Fruit fly (Drosophila melanogaster) whole organism, embryonic: ENCODE results near the gene betaGlu.

Experiments
- ATbp ChIP-seq: fragments of 200-800 bp; sonication (Bioruptor generic); optimal IDR thresholded peaks from 2 replicates; lab custom pipeline; 2017; ENCODE audit warnings: missing biosample characterization, mild to moderate bottlenecking, missing genetic modification characterization, missing genetic modification reagents
- CG10431 ChIP-seq: fragments of 200-800 bp; sonication (Bioruptor generic); optimal IDR thresholded peaks from 3 replicates; lab custom pipeline; 2018; ENCODE audit warnings: missing biosample characterization, mild to moderate bottlenecking, missing genetic modification characterization
- CG11504 ChIP-seq: fragments of 200-800 bp; sonication (Bioruptor generic); optimal IDR thresholded peaks from 3 replicates; lab custom pipeline; 2019; ENCODE audit warnings: missing biosample characterization, mild to moderate bottlenecking, missing genetic modification characterization, moderate library complexity
- CG11723 ChIP-seq: fragments of 200-800 bp; sonication (Bioruptor generic); optimal IDR thresholded peaks from 2 replicates; lab custom pipeline; 2017; ENCODE audit warnings: missing biosample characterization, mild to moderate bottlenecking, missing genetic modification characterization
- CG1233 ChIP-seq: fragments of 200-800 bp; sonication (Bioruptor generic); optimal IDR thresholded peaks from 4 replicates; lab custom pipeline; 2018; ENCODE audit warnings: missing biosample characterization, mild to moderate bottlenecking, missing genetic modification characterization
- CG14860 ChIP-seq: fragments of 200-800 bp; sonication (Bioruptor generic); IDR thresholded peaks from 3 replicates; pipeline ENCODE4 v1.3.6; 2022; ENCODE audit warnings: missing biosample characterization, missing genetic modification characterization; ENCODE audit not compliant: partially characterized antibody
- CG1602 ChIP-seq: fragments of 200-800 bp; sonication (Bioruptor generic); optimal IDR thresholded peaks from 3 replicates; lab custom pipeline; 2016; ENCODE audit warnings: missing biosample characterization, missing genetic modification characterization
- CG16779 ChIP-seq: fragments of 200-800 bp; sonication (Bioruptor generic); IDR thresholded peaks from 2 replicates; pipeline ENCODE4 v1.3.6; 2022; ENCODE audit warnings: missing biosample characterization, missing genetic modification characterization
- CG16863 ChIP-seq: fragments of 200-800 bp; sonication (Bioruptor generic); optimal IDR thresholded peaks from 3 replicates; lab custom pipeline; 2016; ENCODE audit warnings: missing biosample characterization, missing genetic modification characterization
- CG17328 ChIP-seq: fragments of 200-800 bp; sonication (Bioruptor generic); IDR thresholded peaks from 2 replicates; pipeline ENCODE4 v1.3.6; 2022; ENCODE audit warnings: missing biosample characterization, missing genetic modification characterization
- CG18262 ChIP-seq: fragments of 200-800 bp; optimal IDR thresholded peaks from 3 replicates; lab custom pipeline; 2019; ENCODE audit warnings: missing biosample characterization, mild to moderate bottlenecking, missing genetic modification characterization, moderate library complexity
- CG18476 ChIP-seq: fragments of 200-800 bp; sonication (Bioruptor generic); optimal IDR thresholded peaks from 2 replicates; lab custom pipeline; 2016; ENCODE audit warnings: missing biosample characterization, mild to moderate bottlenecking, missing genetic modification characterization
- CG2129 ChIP-seq: fragments of 200-800 bp; sonication (Bioruptor generic); IDR thresholded peaks from 2 replicates; pipeline ENCODE4 v1.3.6; 2022; ENCODE audit warnings: missing biosample characterization, missing genetic modification characterization; ENCODE audit not compliant: partially characterized antibody
- CG2199 ChIP-seq: fragments of 200-800 bp; sonication (Bioruptor generic); IDR thresholded peaks from 3 replicates; pipeline ENCODE4 v1.3.6; 2022; ENCODE audit warnings: missing biosample characterization, missing genetic modification characterization
- CG2889 ChIP-seq: fragments of 200-800 bp; sonication (Bioruptor generic); IDR thresholded peaks from 3 replicates; pipeline ENCODE4 v1.3.6; 2022; ENCODE audit warnings: missing biosample characterization, missing genetic modification characterization
- CG30403 ChIP-seq: fragments of 200-800 bp; sonication (Bioruptor generic); optimal IDR thresholded peaks from 3 replicates; lab custom pipeline; 2016; ENCODE audit warnings: missing biosample characterization, missing genetic modification characterization
- CG30431 ChIP-seq: fragments of 200-800 bp; sonication (Bioruptor generic); optimal IDR thresholded peaks from 2 replicates; lab custom pipeline; 2017; ENCODE audit warnings: missing biosample characterization, missing genetic modification characterization
- CG34376 ChIP-seq: fragments of 200-800 bp; sonication (Bioruptor generic); optimal IDR thresholded peaks from 2 replicates; lab custom pipeline; 2018; ENCODE audit warnings: missing biosample characterization, mild to moderate bottlenecking, missing genetic modification characterization
- CG3847 ChIP-seq: fragments of 200-800 bp; sonication (Bioruptor generic); IDR thresholded peaks from 2 replicates; pipeline ENCODE4 v1.3.6; 2022; ENCODE audit warnings: missing biosample characterization, missing genetic modification characterization
- CG6765 ChIP-seq: fragments of 200-800 bp; sonication (Bioruptor generic); optimal IDR thresholded peaks from 3 replicates; lab custom pipeline; 2017; ENCODE audit warnings: missing biosample characterization, mild to moderate bottlenecking, missing genetic modification characterization
- CG8089 ChIP-seq: fragments of 200-800 bp; sonication (Bioruptor generic); optimal IDR thresholded peaks from 3 replicates; lab custom pipeline; 2016; ENCODE audit warnings: missing biosample characterization, missing genetic modification characterization
- CHES-1-like ChIP-seq: fragments of 200-800 bp; sonication (Bioruptor generic); optimal IDR thresholded peaks from 2 replicates; lab custom pipeline; 2016; ENCODE audit warnings: missing biosample characterization, missing genetic modification characterization
- E2f2 ChIP-seq: fragments of 200-800 bp; sonication (Bioruptor generic); IDR thresholded peaks from 2 replicates; pipeline ENCODE4 v1.3.6; 2022; ENCODE audit warnings: missing biosample characterization, missing genetic modification characterization
- Elba2 ChIP-seq: fragments of 200-800 bp; sonication (Bioruptor generic); optimal IDR thresholded peaks from 3 replicates; lab custom pipeline; 2016; ENCODE audit warnings: missing biosample characterization, missing genetic modification characterization
- HmgZ ChIP-seq: fragments of 200-800 bp; sonication (Bioruptor generic); optimal IDR thresholded peaks from 2 replicates; lab custom pipeline; 2018; ENCODE audit warnings: missing biosample characterization, mild to moderate bottlenecking, missing genetic modification characterization
- Jarid2 ChIP-seq: fragments of 200-800 bp; sonication (Bioruptor generic); optimal IDR thresholded peaks from 3 replicates; lab custom pipeline; 2017; ENCODE audit warnings: mild to moderate bottlenecking, missing biosample characterization, missing genetic modification reagents, missing genetic modification characterization
- MTF-1 ChIP-seq: fragments of 200-800 bp; sonication (Bioruptor generic); optimal IDR thresholded peaks from 2 replicates; lab custom pipeline; 2018; ENCODE audit warnings: missing biosample characterization, mild to moderate bottlenecking, missing genetic modification characterization, borderline replicate concordance
- NC2β ChIP-seq: fragments of 200-800 bp; sonication (Bioruptor generic); optimal IDR thresholded peaks from 2 replicates; lab custom pipeline; 2016; ENCODE audit warnings: missing biosample characterization, missing genetic modification characterization
- PHDP ChIP-seq: fragments of 200-800 bp; sonication (Bioruptor generic); optimal IDR thresholded peaks from 3 replicates; lab custom pipeline; 2018; ENCODE audit warnings: missing biosample characterization, mild to moderate bottlenecking, missing genetic modification characterization, moderate library complexity
- Poxn ChIP-seq: fragments of 200-800 bp; sonication (Bioruptor generic); IDR thresholded peaks from 2 replicates; pipeline ENCODE4 v1.3.6; 2022; ENCODE audit warnings: missing biosample characterization, missing genetic modification characterization
- Taf1 ChIP-seq: fragments of 200-800 bp; sonication (Bioruptor generic); IDR thresholded peaks from 2 replicates; pipeline ENCODE4 v1.3.6; 2022; ENCODE audit warnings: missing biosample characterization, missing genetic modification characterization
- cato ChIP-seq: fragments of 200-800 bp; sonication (Bioruptor generic); optimal IDR thresholded peaks from 2 replicates; lab custom pipeline; 2016; ENCODE audit warnings: missing biosample characterization, missing genetic modification characterization, borderline replicate concordance
- chinmo ChIP-seq: fragments of 200-800 bp; sonication (Bioruptor generic); IDR thresholded peaks from 4 replicates; pipeline ENCODE4 v1.3.6; 2022; ENCODE audit warnings: missing biosample characterization, missing genetic modification characterization; ENCODE audit not compliant: partially characterized antibody
- chn ChIP-seq: fragments of 200-800 bp; sonication (Bioruptor generic); optimal IDR thresholded peaks from 2 replicates; lab custom pipeline; 2016; ENCODE audit warnings: missing biosample characterization, missing genetic modification characterization
- ci ChIP-seq: fragments of 200-800 bp; sonication (Bioruptor generic); IDR thresholded peaks from 3 replicates; pipeline ENCODE4 v1.3.6; 2022; ENCODE audit warnings: missing biosample characterization, missing genetic modification characterization
- croc ChIP-seq: fragments of 200-800 bp; sonication (Bioruptor generic); conservative IDR thresholded peaks from 3 replicates; pipeline ENCODE4 v1.3.6; 2022; ENCODE audit warnings: missing biosample characterization, missing genetic modification characterization
- dimm ChIP-seq: fragments of 200-800 bp; sonication (Bioruptor generic); IDR thresholded peaks from 2 replicates; pipeline ENCODE4 v1.3.6; 2022; ENCODE audit warnings: missing biosample characterization, missing genetic modification characterization
- dm ChIP-seq: fragments of 200-800 bp; sonication (Bioruptor generic); optimal IDR thresholded peaks from 3 replicates; lab custom pipeline; 2016; ENCODE audit warnings: missing biosample characterization, missing genetic modification characterization
- dmrt99B ChIP-seq: fragments of 200-800 bp; sonication (Bioruptor generic); optimal IDR thresholded peaks from 2 replicates; lab custom pipeline; 2018; ENCODE audit warnings: missing biosample characterization, mild to moderate bottlenecking, missing genetic modification characterization, moderate library complexity
- fd64A ChIP-seq: fragments of 200-800 bp; sonication (Bioruptor generic); optimal IDR thresholded peaks from 3 replicates; lab custom pipeline; 2018; ENCODE audit warnings: missing biosample characterization, mild to moderate bottlenecking, missing genetic modification characterization
- ftz-f1 ChIP-seq: fragments of 200-800 bp; sonication (Bioruptor generic); optimal IDR thresholded peaks from 2 replicates; lab custom pipeline; 2016; ENCODE audit warnings: missing biosample characterization, missing genetic modification characterization
- maf-S ChIP-seq: fragments of 200-800 bp; sonication (Bioruptor generic); optimal IDR thresholded peaks from 2 replicates; lab custom pipeline; 2016; ENCODE audit warnings: missing biosample characterization, missing genetic modification characterization
- nerfin-2 ChIP-seq: fragments of 200-800 bp; sonication (Bioruptor generic); IDR thresholded peaks from 2 replicates; pipeline ENCODE4 v1.3.6; 2022; ENCODE audit warnings: missing biosample characterization, missing genetic modification characterization; ENCODE audit not compliant: partially characterized antibody
- odd ChIP-seq: fragments of 200-800 bp; sonication (Bioruptor generic); optimal IDR thresholded peaks from 2 replicates; lab custom pipeline; 2017; ENCODE audit warnings: missing biosample characterization, mild to moderate bottlenecking, missing genetic modification characterization
- prd ChIP-seq, 3 experiments: fragments of >200 bp in 2 of 3; fragments of 200-800 bp in 1 of 3; sonication (Bioruptor generic) in 1 of 3; optimal IDR thresholded peaks in 2 of 3; IDR thresholded peaks in 1 of 3; 2 replicates in 2 of 3; 3 replicates in 1 of 3; pipeline versions ENCODE4 v1.3.6 to Lab custom; 2017 to 2022; ENCODE audit warnings: missing biosample characterization in 1 of 3, missing genetic modification characterization in 1 of 3
- sens-2 ChIP-seq: fragments of 200-800 bp; sonication (Bioruptor generic); IDR thresholded peaks from 2 replicates; pipeline ENCODE4 v1.3.6; 2022; ENCODE audit warnings: missing biosample characterization, missing genetic modification characterization
- sna ChIP-seq: fragments of 200-800 bp; sonication (Bioruptor generic); IDR thresholded peaks from 2 replicates; pipeline ENCODE4 v1.3.6; 2022; ENCODE audit warnings: missing biosample characterization, missing genetic modification characterization; ENCODE audit not compliant: partially characterized antibody
- tgo ChIP-seq: fragments of 200-800 bp; sonication (Bioruptor generic); IDR thresholded peaks from 3 replicates; pipeline ENCODE4 v1.3.6; 2022; ENCODE audit warnings: missing biosample characterization, missing genetic modification characterization
- vfl ChIP-seq: fragments of 200-800 bp; sonication (Bioruptor generic); optimal IDR thresholded peaks from 2 replicates; lab custom pipeline; 2016; ENCODE audit warnings: missing biosample characterization, missing genetic modification characterization
- vvl ChIP-seq: fragments of 200-800 bp; sonication (Bioruptor generic); IDR thresholded peaks from 2 replicates; pipeline ENCODE4 v1.3.6; 2022; ENCODE audit warnings: missing biosample characterization, missing genetic modification characterization

The betaGlu gene

dm6 chr3R:31810073-31810530, 38.5 kb upstream of the betaGlu start, which contains the start of gene Rift (continued):
- TF ChIP-seq CG16863 (GFP tag; lab: Kevin White, UChicago) (no peak), CG11723 (GFP tag; lab: Kevin White, UChicago) (peak; percentile 32), croc (GFP tag; lab: Robert Waterston, UW) (no peak), nerfin-2 (GFP tag; lab: Robert Waterston, UW) (no peak), ATbp (GFP tag; lab: Kevin White, UChicago) (peak; percentile 18), vfl (no peak), Taf1 (GFP tag; lab: Robert Waterston, UW) (no peak), CG3847 (GFP tag; lab: Robert Waterston, UW) (0 out of 2 replicates have a peak, but pooled peaks have one; percentile 33), CG18476 (GFP tag; lab: Kevin White, UChicago) (no peak), CG1233 (GFP tag; lab: Kevin White, UChicago) (peak; percentile 53), dmrt99B (tag; lab: Kevin White, UChicago) (no peak), CG17328 (GFP tag; lab: Robert Waterston, UW) (no peak), maf-S (no peak), CG6765 (GFP tag; lab: Kevin White, UChicago) (no peak), Elba2 (GFP tag; lab: Kevin White, UChicago) (no peak), prd (optimal IDR thresholded peaks at IDR 0.05; lab: Kevin White, UChicago) (no peak), prd (GFP tag; IDR thresholded peaks at IDR 0.05; lab: Robert Waterston, UW) (peak; percentile 64; the same call in 2 of the 3 replicates), CG18262 (peak; percentile 24), Jarid2 (GFP tag; lab: Kevin White, UChicago) (no peak), CG2129 (GFP tag; lab: Robert Waterston, UW) (no peak), E2f2 (GFP tag; lab: Robert Waterston, UW) (peak; percentile 40; the same call in 1 of the 2 replicates), MTF-1 (GFP tag; lab: Kevin White, UChicago) (no peak), CG2889 (no peak), fd64A (GFP tag; lab: Kevin White, UChicago) (peak; percentile 14), PHDP (tag; lab: Kevin White, UChicago) (no peak), cato (no peak), ci (GFP tag; lab: Robert Waterston, UW) (peak; percentile 83; the same call in 2 of the 3 replicates), CHES-1-like (GFP tag; lab: Kevin White, UChicago) (peak; percentile 8), sna (GFP tag; lab: Robert Waterston, UW) (0 out of 2 replicates have a peak, but pooled peaks have one; percentile 36), ftz-f1 (GFP tag; lab: Kevin White, UChicago) (no peak), CG10431 (GFP tag; lab: Kevin White, UChicago) (peak; percentile 20), vvl (peak; percentile 65), sens-2 (GFP tag; lab: Robert Waterston, UW) (no peak), CG16779 (GFP tag; lab: Robert Waterston, UW) (peak; percentile 67; the same call in 1 of the 2 replicates), CG30431 (GFP tag; lab: Kevin White, UChicago) (no peak), dimm (no peak), CG34376 (no peak), CG11504 (tag; lab: Kevin White, UChicago) (peak; percentile 23), CG30403 (GFP tag; lab: Kevin White, UChicago) (peak; percentile 30), chn (GFP tag; lab: Kevin White, UChicago) (no peak), CG14860 (GFP tag; lab: Robert Waterston, UW) (no peak), CG2199 (GFP tag; lab: Robert Waterston, UW) (0 out of 3 replicates have a peak, but pooled peaks have one; percentile 27), CG1602 (GFP tag; lab: Kevin White, UChicago) (no peak), CG8089 (GFP tag; lab: Kevin White, UChicago) (no peak), odd (no peak), tgo (GFP tag; lab: Robert Waterston, UW) (peak; percentile 43; the same call in 1 of the 3 replicates), chinmo (peak; percentile 60; the same call in 1 of the 4 replicates), dm (peak; percentile 28), Poxn (GFP tag; lab: Robert Waterston, UW) (no peak), NC2β (GFP tag; lab: Kevin White, UChicago) (no peak), HmgZ (peak; percentile 19)
